Worm (Caenorhabditis elegans): ENCODE measurements around the gene his-74.

his-74 gene

ce11 chrV:12660280-12660818 lies at the start of gene his-74:
TSS of gene his-74 (minus strand) at chrV:12660330.
- TF ChIP-seq pqm-1 (tag; optimal IDR thresholded peaks at IDR 0.05) (no peak), ceh-14 (tag; optimal IDR thresholded peaks at IDR 0.05) (no peak), ztf-16 (tag; optimal IDR thresholded peaks at IDR 0.05) (no peak), zip-5 (tag; optimal IDR thresholded peaks at IDR 0.05) (no peak), syd-9 (tag; optimal IDR thresholded peaks at IDR 0.05) (no peak), ceh-22 (tag; optimal IDR thresholded peaks at IDR 0.05) (no peak), nhr-232 (tag; optimal IDR thresholded peaks at IDR 0.05) (no peak), odd-2 (tag; optimal IDR thresholded peaks at IDR 0.05) (no peak), fax-1 (tag; optimal IDR thresholded peaks at IDR 0.05) (no peak), nhr-11 (tag; optimal IDR thresholded peaks at IDR 0.05) (no peak), Y22D7AL.16 (tag; optimal IDR thresholded peaks at IDR 0.05) (no peak), unc-3 (GFP tag; conservative IDR thresholded peaks at IDR 0.05) (no peak), unc-3 (tag; optimal IDR thresholded peaks at IDR 0.05) (no peak), sdc-2 (tag; optimal IDR thresholded peaks at IDR 0.05) (no peak), unc-42 (tag; optimal IDR thresholded peaks at IDR 0.05) (no peak), ceh-31 (tag; optimal IDR thresholded peaks at IDR 0.05) (no peak), dve-1 (tag; optimal IDR thresholded peaks at IDR 0.05) (no peak), F13H6.1 (tag; optimal IDR thresholded peaks at IDR 0.05) (no peak), madf-2 (tag; optimal IDR thresholded peaks at IDR 0.05) (no peak)

- no peak for TF ChIP-seq Y22D7AL.16 (tag; optimal IDR thresholded peaks at IDR 0.05)
- TF ChIP-seq lim-6 (tag; optimal IDR thresholded peaks at IDR 0.05): no peak
- TF ChIP-seq lin-11 (tag; optimal IDR thresholded peaks at IDR 0.05): no peak
- no peak for TF ChIP-seq nhr-11 (tag; optimal IDR thresholded peaks at IDR 0.05)
- TF ChIP-seq F13H6.1 (tag; optimal IDR thresholded peaks at IDR 0.05): no peak
- no peak for TF ChIP-seq pqm-1 (tag; optimal IDR thresholded peaks at IDR 0.05)
- TF ChIP-seq hlh-13 (GFP tag; optimal IDR thresholded peaks at IDR 0.05): no peak
- TF ChIP-seq nhr-232 (tag; optimal IDR thresholded peaks at IDR 0.05): no peak
- TF ChIP-seq unc-3 (GFP tag; conservative IDR thresholded peaks at IDR 0.05): no peak
- no peak for TF ChIP-seq unc-3 (tag; optimal IDR thresholded peaks at IDR 0.05)
- TF ChIP-seq ahr-1 (tag; optimal IDR thresholded peaks at IDR 0.05): no peak
- no peak for TF ChIP-seq tbx-7 (tag; optimal IDR thresholded peaks at IDR 0.05)
- no peak for TF ChIP-seq ceh-45 (GFP tag; IDR thresholded peaks at IDR 0.05)
These were observed 48.2 kb upstream of the his-74 start, which contains the start of gene R11D1.2 for ce11 chrV:12708305-12708704. TSS of gene R11D1.2 (plus strand) at chrV:12708605.

- TF ChIP-seq elt-4 (tag; optimal IDR thresholded peaks at IDR 0.05): no peak
- no peak for TF ChIP-seq fkh-6 (tag; optimal IDR thresholded peaks at IDR 0.05)
- no peak for TF ChIP-seq ceh-22 (tag; optimal IDR thresholded peaks at IDR 0.05)
- TF ChIP-seq nhr-11 (tag; optimal IDR thresholded peaks at IDR 0.05): no peak
- no peak for TF ChIP-seq dve-1 (tag; optimal IDR thresholded peaks at IDR 0.05)
- TF ChIP-seq unc-86 (tag; optimal IDR thresholded peaks at IDR 0.05): no peak
- TF ChIP-seq zip-5 (tag; optimal IDR thresholded peaks at IDR 0.05): no peak
- TF ChIP-seq ceh-18 (tag; optimal IDR thresholded peaks at IDR 0.05): no peak
- no peak for TF ChIP-seq sdc-2 (tag; optimal IDR thresholded peaks at IDR 0.05)
- no peak for TF ChIP-seq ttx-3 (tag; optimal IDR thresholded peaks at IDR 0.05)
- no peak for TF ChIP-seq nhr-232 (tag; optimal IDR thresholded peaks at IDR 0.05)
- no peak for TF ChIP-seq ceh-45 (GFP tag; IDR thresholded peaks at IDR 0.05)
- no peak for TF ChIP-seq Y22D7AL.16 (tag; optimal IDR thresholded peaks at IDR 0.05)
- TF ChIP-seq ceh-48 (tag; optimal IDR thresholded peaks at IDR 0.05): no peak
- no peak for TF ChIP-seq ceh-34 (tag; optimal IDR thresholded peaks at IDR 0.05)
- no peak for TF ChIP-seq pha-2 (tag; optimal IDR thresholded peaks at IDR 0.05)
- no peak for TF ChIP-seq ceh-19 (GFP tag; optimal IDR thresholded peaks at IDR 0.05)
- no peak for TF ChIP-seq ref-2 (tag; optimal IDR thresholded peaks at IDR 0.05)
- no peak for TF ChIP-seq pat-9 (tag; optimal IDR thresholded peaks at IDR 0.05)
These were observed 46.4 kb upstream of the his-74 start for ce11 chrV:12706511-12706910.

ce11 chrV:12704077-12704476 lies 43.9 kb upstream of the his-74 start, which contains the start of gene R11D1.1:
TSS of gene R11D1.1 (plus strand) at chrV:12704377.
- TF ChIP-seq pag-3 (tag; optimal IDR thresholded peaks at IDR 0.05; ENCODE audit: borderline replicate concordance) (no peak), hlh-6 (tag; optimal IDR thresholded peaks at IDR 0.05) (no peak), unc-86 (tag; optimal IDR thresholded peaks at IDR 0.05) (no peak), ahr-1 (tag; optimal IDR thresholded peaks at IDR 0.05) (no peak), dmd-4 (tag; optimal IDR thresholded peaks at IDR 0.05; ENCODE audit: borderline replicate concordance) (no peak), dve-1 (tag; optimal IDR thresholded peaks at IDR 0.05) (no peak), ama-1 (optimal IDR thresholded peaks at IDR 0.05) (no peak), ceh-22 (tag; optimal IDR thresholded peaks at IDR 0.05) (no peak)

Measured in whole organism, late embryonic.